Worm (Caenorhabditis elegans): ENCODE measurements around the gene Y22D7AR.7.

The Y22D7AR.7 gene

DNA sequence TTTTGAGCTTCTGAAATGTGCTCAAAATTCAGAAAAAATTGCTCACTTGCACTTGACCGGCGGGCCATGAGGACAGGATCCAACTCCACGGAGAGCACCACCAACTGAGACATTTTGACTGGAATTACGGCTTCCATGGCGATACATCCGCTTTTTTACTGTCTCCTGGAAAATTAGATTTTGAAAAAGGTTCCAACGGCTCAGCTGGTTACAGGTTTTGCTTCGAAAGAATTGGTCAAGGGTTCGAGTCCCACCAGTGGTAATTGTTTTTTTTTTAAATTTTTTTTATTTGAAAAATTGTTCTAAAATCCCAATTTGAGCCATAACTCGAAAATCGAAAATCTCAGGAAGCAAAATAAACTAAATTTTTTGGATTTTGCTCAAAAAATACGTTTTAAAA lies 25.5 kb downstream of the Y22D7AR.7 start:
- TF ChIP-seq pros-1 (tag; optimal IDR thresholded peaks at IDR 0.05), result no peak
- TF ChIP-seq madf-2 (tag; optimal IDR thresholded peaks at IDR 0.05), result no peak
- no peak for TF ChIP-seq npax-4 (tag; optimal IDR thresholded peaks at IDR 0.05)
- TF ChIP-seq hlh-8 (tag; optimal IDR thresholded peaks at IDR 0.05), result no peak
- TF ChIP-seq F13H6.1 (tag; optimal IDR thresholded peaks at IDR 0.05), result no peak
- no peak for TF ChIP-seq K09A11.1 (tag; optimal IDR thresholded peaks at IDR 0.05; ENCODE audit: insufficient read depth)
- no peak for TF ChIP-seq C38D4.7 (GFP tag; optimal IDR thresholded peaks at IDR 0.05)
- no peak for TF ChIP-seq tbx-2 (tag; optimal IDR thresholded peaks at IDR 0.05)
- TF ChIP-seq ceh-19 (GFP tag; optimal IDR thresholded peaks at IDR 0.05), result no peak
- TF ChIP-seq sox-2 (GFP tag; IDR thresholded peaks at IDR 0.05), result no peak
- TF ChIP-seq ceh-48 (tag; optimal IDR thresholded peaks at IDR 0.05), result no peak
- no peak for TF ChIP-seq pqm-1 (tag; optimal IDR thresholded peaks at IDR 0.05)
- TF ChIP-seq hlh-6 (tag; optimal IDR thresholded peaks at IDR 0.05), result no peak
- TF ChIP-seq hlh-15 (tag; optimal IDR thresholded peaks at IDR 0.05), result no peak
- TF ChIP-seq elt-2 (tag; optimal IDR thresholded peaks at IDR 0.05), result no peak
- TF ChIP-seq ceh-6 (GFP tag; optimal IDR thresholded peaks at IDR 0.05), result no peak
- no peak for TF ChIP-seq ahr-1 (tag; optimal IDR thresholded peaks at IDR 0.05)
- no peak for TF ChIP-seq nfya-1 (tag; optimal IDR thresholded peaks at IDR 0.05)

DNA sequence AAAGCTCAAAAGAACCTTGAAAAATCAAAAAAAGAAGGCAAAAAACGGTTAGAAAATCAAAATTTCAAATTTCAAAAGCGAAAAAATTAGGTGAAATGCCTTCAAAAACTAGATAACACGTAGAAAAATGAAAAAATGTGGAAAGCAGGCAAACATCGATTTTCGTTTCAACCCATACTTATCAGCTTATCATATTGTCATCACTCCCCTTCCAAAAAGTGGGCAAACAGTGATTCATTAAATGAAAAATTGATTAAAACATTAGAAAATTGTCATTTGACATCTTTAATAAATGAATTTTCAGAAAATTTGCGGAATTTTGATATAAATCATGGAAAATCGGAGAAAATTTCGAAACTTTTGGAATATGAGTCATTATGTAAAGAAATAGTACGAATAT lies 26.9 kb downstream of the Y22D7AR.7 start:
- TF ChIP-seq dve-1 (tag; optimal IDR thresholded peaks at IDR 0.05) (no peak), unc-42 (tag; optimal IDR thresholded peaks at IDR 0.05) (no peak), unc-86 (tag; optimal IDR thresholded peaks at IDR 0.05) (no peak), pat-9 (tag; optimal IDR thresholded peaks at IDR 0.05) (no peak), K02D7.2 (tag; optimal IDR thresholded peaks at IDR 0.05) (no peak), ceh-22 (tag; optimal IDR thresholded peaks at IDR 0.05) (no peak), mec-3 (tag; optimal IDR thresholded peaks at IDR 0.05; ENCODE audit: borderline replicate concordance) (no peak), ama-1 (optimal IDR thresholded peaks at IDR 0.05) (no peak), pros-1 (tag; optimal IDR thresholded peaks at IDR 0.05) (no peak), ref-2 (tag; optimal IDR thresholded peaks at IDR 0.05) (no peak), C38D4.7 (GFP tag; optimal IDR thresholded peaks at IDR 0.05) (no peak)

DNA sequence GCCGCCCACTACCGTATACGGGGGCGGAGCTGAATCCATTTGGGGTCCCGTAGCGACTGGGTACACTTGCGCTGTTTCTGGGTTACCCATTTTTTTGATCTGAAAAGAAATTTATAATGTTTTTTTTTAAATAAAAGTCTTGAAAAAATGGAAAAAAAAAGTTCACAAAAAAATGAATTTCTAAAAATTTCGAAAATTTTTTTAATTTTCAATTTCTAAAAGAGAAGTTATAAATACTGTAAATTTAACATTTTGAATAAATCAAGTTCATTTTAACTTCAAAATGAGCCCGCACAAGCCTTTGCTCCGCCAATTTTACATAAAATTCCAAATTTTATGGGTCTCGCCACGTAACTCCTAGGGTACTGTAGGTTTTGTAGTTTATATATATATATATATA lies 28.1 kb downstream of the Y22D7AR.7 start, which contains the start of gene Y22D7AL.15:
Gene Y22D7AL.15 (minus strand): TSS at position 101 of the 400 bp plus-strand sequence.
- TF ChIP-seq Y22D7AL.16 (tag; optimal IDR thresholded peaks at IDR 0.05) (peak; percentile 37), rnt-1 (tag; optimal IDR thresholded peaks at IDR 0.05) (no peak)

DNA sequence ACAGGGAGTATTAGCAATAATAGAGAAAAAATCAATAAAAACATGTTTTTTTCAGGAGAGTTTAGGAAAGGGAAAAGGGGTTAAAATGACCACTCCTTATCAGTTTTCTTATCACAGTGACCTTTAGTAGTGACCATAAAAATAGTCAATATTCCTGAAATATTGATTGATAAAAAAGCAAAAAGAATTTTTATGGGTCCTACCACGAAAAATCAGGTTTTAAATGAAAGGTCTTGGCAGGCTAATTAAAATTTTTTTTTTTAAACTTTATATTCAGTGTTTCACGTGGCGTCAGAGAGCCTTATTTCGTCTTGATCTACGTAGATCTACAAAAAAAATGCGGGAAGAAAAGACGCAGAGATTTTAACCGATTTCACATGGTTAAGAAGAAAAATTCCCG lies 30.5 kb downstream of the Y22D7AR.7 start, which contains the start of gene cht-4:
Gene cht-4 (minus strand): TSS at position 101 of the 400 bp plus-strand sequence.
- TF ChIP-seq mec-3 (tag; optimal IDR thresholded peaks at IDR 0.05; ENCODE audit: borderline replicate concordance), result no peak
- no peak for TF ChIP-seq unc-86 (tag; optimal IDR thresholded peaks at IDR 0.05)
- TF ChIP-seq elt-2 (tag; optimal IDR thresholded peaks at IDR 0.05), result peak; percentile 67

ce11 chrIII:1652925-1653324 lies 35.0 kb downstream of the Y22D7AR.7 start:
- TF ChIP-seq ahr-1 (tag; optimal IDR thresholded peaks at IDR 0.05) (no peak), F13H6.1 (tag; optimal IDR thresholded peaks at IDR 0.05) (no peak), ceh-48 (tag; optimal IDR thresholded peaks at IDR 0.05) (no peak), ceh-9 (tag; optimal IDR thresholded peaks at IDR 0.05) (no peak), nhr-232 (tag; optimal IDR thresholded peaks at IDR 0.05) (no peak), unc-42 (tag; optimal IDR thresholded peaks at IDR 0.05) (no peak), hlh-8 (tag; optimal IDR thresholded peaks at IDR 0.05) (no peak), elt-2 (tag; optimal IDR thresholded peaks at IDR 0.05) (no peak), ceh-30 (tag; optimal IDR thresholded peaks at IDR 0.05) (no peak), ttx-3 (tag; optimal IDR thresholded peaks at IDR 0.05) (no peak)

- TF ChIP-seq pax-1 (tag; optimal IDR thresholded peaks at IDR 0.05), result no peak
- no peak for TF ChIP-seq nhr-11 (tag; optimal IDR thresholded peaks at IDR 0.05)
- no peak for TF ChIP-seq che-1 (tag; optimal IDR thresholded peaks at IDR 0.05)
- TF ChIP-seq ceh-45 (GFP tag; IDR thresholded peaks at IDR 0.05), result no peak
- no peak for TF ChIP-seq rnt-1 (tag; optimal IDR thresholded peaks at IDR 0.05)
- no peak for TF ChIP-seq ceh-9 (tag; optimal IDR thresholded peaks at IDR 0.05)
- TF ChIP-seq tbx-2 (tag; optimal IDR thresholded peaks at IDR 0.05), result no peak
- no peak for TF ChIP-seq hlh-6 (tag; optimal IDR thresholded peaks at IDR 0.05)
- no peak for TF ChIP-seq fax-1 (tag; optimal IDR thresholded peaks at IDR 0.05)
- TF ChIP-seq nhr-232 (tag; optimal IDR thresholded peaks at IDR 0.05), result no peak
- TF ChIP-seq pqm-1 (tag; optimal IDR thresholded peaks at IDR 0.05), result no peak
- TF ChIP-seq madf-2 (tag; optimal IDR thresholded peaks at IDR 0.05), result no peak
- no peak for TF ChIP-seq dve-1 (tag; optimal IDR thresholded peaks at IDR 0.05)
- TF ChIP-seq pag-3 (tag; optimal IDR thresholded peaks at IDR 0.05; ENCODE audit: borderline replicate concordance), result no peak
- no peak for TF ChIP-seq hlh-30 (tag; optimal IDR thresholded peaks at IDR 0.05; ENCODE audit: insufficient read depth)
- no peak for TF ChIP-seq pros-1 (tag; optimal IDR thresholded peaks at IDR 0.05)
- TF ChIP-seq ceh-48 (tag; optimal IDR thresholded peaks at IDR 0.05), result no peak
- TF ChIP-seq eyg-1 (tag; optimal IDR thresholded peaks at IDR 0.05), result no peak
- no peak for TF ChIP-seq pha-2 (tag; optimal IDR thresholded peaks at IDR 0.05)
These were observed 35.7 kb downstream of the Y22D7AR.7 start, which contains the start of gene Y22D7AL.1 for ce11 chrIII:1652181-1652580. Gene Y22D7AL.1 (plus strand): TSS chrIII:1652481.
